Worm (Caenorhabditis elegans): ENCODE results near the gene F35B3.7.

The F35B3.7 gene

ce11 chrX:17055481-17055835 lies 12.6 kb upstream of the F35B3.7 start, which contains the start of gene gcy-11:
Gene gcy-11, minus strand, starts transcription at chrX:17055581.
- TF ChIP-seq unc-130 (GFP tag; optimal IDR thresholded peaks at IDR 0.05) (no peak), zfp-3 (GFP tag; conservative IDR thresholded peaks at IDR 0.05) (no peak), dve-1 (tag; optimal IDR thresholded peaks at IDR 0.05; ENCODE audit: insufficient read depth) (no peak), F49E8.2 (tag; optimal IDR thresholded peaks at IDR 0.05; ENCODE audit: borderline replicate concordance) (no peak), hlh-30 (tag; optimal IDR thresholded peaks at IDR 0.05; ENCODE audit: insufficient read depth) (no peak), T26A8.4 (GFP tag; IDR thresholded peaks at IDR 0.05) (no peak), aha-1 (tag) (peak; percentile 80), unc-62 (GFP tag; optimal IDR thresholded peaks at IDR 0.05 in 1 of 2) (peak in 1 of 2 experiments; percentile 11), unc-62 (tag; optimal IDR thresholded peaks at IDR 0.05) (no peak), snpc-4 (tag; optimal IDR thresholded peaks at IDR 0.05) (no peak), ces-1 (GFP tag; optimal IDR thresholded peaks at IDR 0.05) (no peak), daf-12 (tag; optimal IDR thresholded peaks at IDR 0.05) (no peak), lin-1 (GFP tag; IDR thresholded peaks at IDR 0.05) (no peak), dmd-8 (GFP tag; IDR thresholded peaks at IDR 0.05) (0 out of 2 replicates have a peak, but pooled peaks have one; percentile 13), php-3 (GFP tag; IDR thresholded peaks at IDR 0.05) (no peak), lim-7 (GFP tag; IDR thresholded peaks at IDR 0.05) (0 out of 2 replicates have a peak, but pooled peaks have one; percentile 11), ceh-62 (tag; optimal IDR thresholded peaks at IDR 0.05) (no peak)

DNA sequence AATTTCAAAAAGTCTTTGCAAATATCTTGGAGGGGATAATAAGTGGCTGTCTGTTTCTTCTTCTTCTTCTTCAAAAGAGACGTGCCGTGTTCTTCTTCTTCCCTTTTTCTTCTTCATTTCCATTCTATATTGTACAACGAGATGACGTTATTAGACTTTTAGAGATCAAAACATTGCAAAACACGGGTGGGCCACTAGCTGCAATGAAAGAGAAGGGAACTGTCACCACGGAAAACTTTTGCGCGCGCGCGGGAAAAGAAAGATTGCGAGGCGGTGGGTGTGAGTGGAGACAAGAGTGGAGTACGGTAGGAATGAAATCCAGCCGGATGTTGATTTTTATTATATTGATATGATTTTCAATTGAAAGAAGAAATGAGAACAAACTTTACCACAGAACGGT lies 11.2 kb upstream of the F35B3.7 start:
- TF ChIP-seq unc-62 (GFP tag; optimal IDR thresholded peaks at IDR 0.05 in 1 of 2) (peak in 1 of 2 experiments; percentile 97), unc-62 (tag; optimal IDR thresholded peaks at IDR 0.05) (no peak), aha-1 (tag) (peak; percentile 44), arid-1 (GFP tag; conservative IDR thresholded peaks at IDR 0.05) (no peak), dpl-1 (GFP tag; optimal IDR thresholded peaks at IDR 0.05) (peak; percentile 19), mes-2 (tag; optimal IDR thresholded peaks at IDR 0.05; ENCODE audit: poor library complexity, severe bottlenecking) (peak; percentile 15), hlh-30 (tag; optimal IDR thresholded peaks at IDR 0.05; ENCODE audit: insufficient read depth) (peak; percentile 25), mdl-1 (tag; optimal IDR thresholded peaks at IDR 0.05) (peak in 1 of 2 experiments; percentile 22), hlh-11 (tag; optimal IDR thresholded peaks at IDR 0.05) (peak; percentile 35), ceh-32 (tag; optimal IDR thresholded peaks at IDR 0.05; ENCODE audit: poor library complexity) (no peak), nhr-28 (tag; optimal IDR thresholded peaks at IDR 0.05) (peak; percentile 56)

ce11 chrX:17045529-17045928 lies 2.7 kb upstream of the F35B3.7 start, which contains the start of gene C30G4.2:
Gene C30G4.2, minus strand, starts transcription at chrX:17045629.
- no peak for TF ChIP-seq ZK337.2 (GFP tag; IDR thresholded peaks at IDR 0.05)
- no peak for TF ChIP-seq nhr-42 (GFP tag; IDR thresholded peaks at IDR 0.05)
- no peak for TF ChIP-seq F44E2.7 (GFP tag; IDR thresholded peaks at IDR 0.05)
- no peak for TF ChIP-seq dmd-6 (GFP tag; IDR thresholded peaks at IDR 0.05)
- TF ChIP-seq mxl-3 (GFP tag; optimal IDR thresholded peaks at IDR 0.05): no peak
- TF ChIP-seq nhr-41 (GFP tag; IDR thresholded peaks at IDR 0.05): no peak
- TF ChIP-seq ceh-82 (tag; optimal IDR thresholded peaks at IDR 0.05): no peak
- no peak for TF ChIP-seq egl-27 (tag; optimal IDR thresholded peaks at IDR 0.05)
- TF ChIP-seq T26A8.4 (GFP tag; IDR thresholded peaks at IDR 0.05): no peak
- no peak for TF ChIP-seq lim-7 (GFP tag; IDR thresholded peaks at IDR 0.05)
- no peak for TF ChIP-seq mxl-2 (GFP tag; conservative IDR thresholded peaks at IDR 0.05)
- TF ChIP-seq aly-2 (tag; optimal IDR thresholded peaks at IDR 0.05): no peak
- no peak for TF ChIP-seq madf-9 (GFP tag; conservative IDR thresholded peaks at IDR 0.05)
- TF ChIP-seq D1046.2 (GFP tag; IDR thresholded peaks at IDR 0.05): no peak

DNA sequence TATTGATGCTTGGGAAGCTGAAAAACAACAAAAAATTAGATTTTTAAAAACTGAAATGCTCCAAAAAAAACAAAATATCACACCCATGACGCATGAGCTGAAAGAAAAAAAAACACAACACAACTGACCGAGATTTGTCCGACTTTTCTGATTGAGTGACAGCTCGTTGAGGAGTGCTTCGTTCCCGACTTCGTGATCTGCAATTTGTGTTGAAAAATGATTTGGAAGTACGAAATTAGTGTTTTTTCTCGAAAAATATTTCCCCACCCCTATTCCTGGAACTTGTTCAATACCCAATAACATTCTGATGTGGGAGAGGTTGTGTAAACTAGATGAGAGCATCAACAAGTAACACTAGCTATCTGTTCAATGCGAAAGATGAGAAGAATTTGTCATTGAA lies 1.3 kb downstream of the F35B3.7 start:
- TF ChIP-seq daf-16 (GFP tag; optimal IDR thresholded peaks at IDR 0.05) (peak in 1 of 2 experiments; percentile 53), daf-16 (tag; optimal IDR thresholded peaks at IDR 0.05) (no peak), nhr-11 (tag; optimal IDR thresholded peaks at IDR 0.05) (no peak), unc-62 (GFP tag; optimal IDR thresholded peaks at IDR 0.05 in 1 of 2) (peak in 1 of 2 experiments; percentile 97), unc-62 (tag; optimal IDR thresholded peaks at IDR 0.05) (no peak), lin-1 (GFP tag; IDR thresholded peaks at IDR 0.05) (no peak)

All from whole organism, L4 larva.